Worm (Caenorhabditis elegans) whole organism, L1 larva: ENCODE data around the gene rep-1.

Source experiments
- ama-1 ChIP-seq: fragments of 150-350 bp; optimal IDR thresholded peaks from 2 replicates; lab custom pipeline; 2014
- ceh-82 ChIP-seq, 3 experiments: fragments of 150-350 bp in 1 of 3; sonication (generic microtip) in 2 of 3; optimal IDR thresholded peaks; 2 replicates each; lab custom pipeline; 2014 to 2017; ENCODE audit warnings: missing biosample characterization in 3 of 3, missing genetic modification characterization in 3 of 3
- fkh-10 ChIP-seq: sonication (generic microtip); optimal IDR thresholded peaks from 2 replicates; lab custom pipeline; 2017; ENCODE audit warnings: missing biosample characterization, missing genetic modification reagents, missing genetic modification characterization
- lin-13 ChIP-seq: fragments of 150-350 bp; optimal IDR thresholded peaks from 2 replicates; lab custom pipeline; 2014; ENCODE audit warnings: missing biosample characterization, missing genetic modification reagents, missing genetic modification characterization
- lir-3 ChIP-seq: sonication (generic microtip); optimal IDR thresholded peaks from 2 replicates; lab custom pipeline; 2016; ENCODE audit warnings: mild to moderate bottlenecking, missing genetic modification characterization, moderate library complexity, missing compliant biosample characterization; ENCODE audit not compliant: poor library complexity
- mdl-1 ChIP-seq, 2 experiments: fragments of 150-350 bp; optimal IDR thresholded peaks; 2 replicates each; lab custom pipeline; 2014 to 2017; ENCODE audit warnings: missing biosample characterization in 2 of 2, missing genetic modification characterization in 2 of 2, inconsistent platforms in 1 of 2
- mep-1 ChIP-seq: fragments of 150-350 bp; optimal IDR thresholded peaks from 2 replicates; lab custom pipeline; 2014; ENCODE audit warnings: missing biosample characterization, missing genetic modification characterization
- nhr-76 ChIP-seq: sonication (generic microtip); optimal IDR thresholded peaks from 2 replicates; lab custom pipeline; 2017; ENCODE audit warnings: missing biosample characterization, missing genetic modification characterization
- pqm-1 ChIP-seq: sonication (generic microtip); optimal IDR thresholded peaks from 3 replicates; lab custom pipeline; 2017; ENCODE audit warnings: missing biosample characterization, missing genetic modification characterization
- unc-62 ChIP-seq: fragments of 150-350 bp; optimal IDR thresholded peaks from 2 replicates; lab custom pipeline; 2014; ENCODE audit warnings: missing biosample characterization, missing genetic modification reagents, missing genetic modification characterization

DNA sequence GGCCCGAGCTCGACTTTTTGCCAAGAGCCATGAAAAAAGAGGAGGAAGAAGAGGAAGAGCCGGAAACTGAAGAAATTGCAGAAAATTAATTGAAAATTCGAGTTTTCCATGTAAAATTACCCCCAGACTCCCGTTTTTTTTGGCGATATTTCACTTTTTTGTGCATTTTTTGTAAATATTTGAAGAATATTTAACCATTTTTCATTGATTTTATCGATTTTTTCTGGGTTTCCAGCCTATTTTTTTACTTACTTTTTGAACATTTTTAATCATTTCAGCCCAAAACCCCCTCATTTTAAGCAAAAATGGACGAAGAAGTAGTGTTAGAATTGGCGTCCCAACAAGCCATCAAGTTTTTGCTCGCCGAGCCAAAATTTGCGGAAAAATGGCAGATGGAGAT, 6.3 kb downstream of the rep-1 start, which contains the start of gene Y22D7AL.7:
- no peak for TF ChIP-seq pqm-1 (tag; lab: Kevin White, UChicago)
- TF ChIP-seq unc-62 (GFP tag; lab: Kevin White, UChicago): no peak
- no peak for TF ChIP-seq fkh-10 (GFP tag; lab: Kevin White, UChicago)
- TF ChIP-seq nhr-76 (tag; lab: Kevin White, UChicago): no peak
- no peak for TF ChIP-seq ama-1 (lab: Kevin White, UChicago)
- TF ChIP-seq mdl-1 (tag; optimal IDR thresholded peaks at IDR 0.05; lab: Kevin White, UChicago): no peak
- TF ChIP-seq lin-13 (GFP tag; lab: Kevin White, UChicago): no peak
- no peak for TF ChIP-seq ceh-82 (tag; optimal IDR thresholded peaks at IDR 0.05; lab: Kevin White, UChicago)
- TF ChIP-seq lir-3 (tag; lab: Kevin White, UChicago): no peak
- TF ChIP-seq mep-1 (tag; lab: Kevin White, UChicago): no peak
